Fruit fly (Drosophila melanogaster) whole organism, wandering third instar larva: ENCODE results near the gene CG43931.

Source experiments
- CG32264 ChIP-seq: fragments of 200-800 bp; sonication (Bioruptor generic); optimal IDR thresholded peaks from 2 replicates; lab custom pipeline; 2016; ENCODE audit warnings: missing biosample characterization, missing genetic modification characterization
- CG9705 ChIP-seq: fragments of 200-800 bp; sonication (Bioruptor generic); optimal IDR thresholded peaks from 2 replicates; lab custom pipeline; 2018; ENCODE audit warnings: missing biosample characterization, mild to moderate bottlenecking, missing genetic modification characterization
- CrebA ChIP-seq: fragments of 200-800 bp; sonication (Bioruptor generic); optimal IDR thresholded peaks from 2 replicates; lab custom pipeline; 2016; ENCODE audit warnings: missing biosample characterization, mild to moderate bottlenecking, missing genetic modification characterization, borderline replicate concordance
- Dif ChIP-seq: fragments of 200-275, 200-300 bp; sonication (Bioruptor generic); optimal IDR thresholded peaks from 2 replicates; lab custom pipeline; 2018; ENCODE audit warnings: missing biosample characterization, missing genetic modification characterization; ENCODE audit not compliant: partially characterized antibody
- GATAd ChIP-seq: sonication (Bioruptor generic); optimal IDR thresholded peaks from 2 replicates; lab custom pipeline; 2016; ENCODE audit warnings: missing biosample characterization, missing genetic modification characterization
- HLH106 ChIP-seq: fragments of 200-800 bp; optimal IDR thresholded peaks from 3 replicates; lab custom pipeline; 2019; ENCODE audit warnings: missing biosample characterization, mild to moderate bottlenecking, missing genetic modification characterization, moderate library complexity
- Hnf4 ChIP-seq: fragments of 200-800 bp; sonication (Bioruptor generic); optimal IDR thresholded peaks from 2 replicates; lab custom pipeline; 2016; ENCODE audit warnings: missing biosample characterization, mild to moderate bottlenecking, missing genetic modification characterization
- Hr78 ChIP-seq: fragments of >200 bp; optimal IDR thresholded peaks from 2 replicates; lab custom pipeline; 2017; ENCODE audit warnings: missing biosample characterization, missing genetic modification characterization
- Hr83 ChIP-seq: fragments of 200-300 bp; sonication (Bioruptor generic); optimal IDR thresholded peaks from 2 replicates; lab custom pipeline; 2016; ENCODE audit warnings: missing biosample characterization, mild to moderate bottlenecking, missing genetic modification characterization, moderate library complexity; ENCODE audit not compliant: poor library complexity, severe bottlenecking
- Jra ChIP-seq: sonication (Bioruptor generic); optimal IDR thresholded peaks from 2 replicates; lab custom pipeline; 2016; ENCODE audit warnings: missing biosample characterization, missing genetic modification characterization
- Mio ChIP-seq: sonication (Bioruptor generic); optimal IDR thresholded peaks from 2 replicates; lab custom pipeline; 2016; ENCODE audit warnings: missing biosample characterization, missing genetic modification characterization
- Myc ChIP-seq: fragments of >200 bp; optimal IDR thresholded peaks from 2 replicates; lab custom pipeline; 2017
- N ChIP-seq: fragments of >200 bp; optimal IDR thresholded peaks from 2 replicates; lab custom pipeline; 2018; ENCODE audit warnings: missing biosample characterization, missing external identifiers, missing genetic modification characterization
- OdsH ChIP-seq: fragments of 200-800 bp; sonication (Bioruptor generic); optimal IDR thresholded peaks from 2 replicates; lab custom pipeline; 2016; ENCODE audit warnings: missing biosample characterization, mild to moderate bottlenecking, missing genetic modification characterization
- Rel ChIP-seq, 2 experiments: fragments of 200-800 bp; sonication (Bioruptor generic) in 1 of 2; optimal IDR thresholded peaks; 2 replicates in 1 of 2; 3 replicates in 1 of 2; lab custom pipeline; 2016 to 2019; ENCODE audit warnings: mild to moderate bottlenecking in 2 of 2, missing biosample characterization in 2 of 2, missing genetic modification characterization in 2 of 2, moderate library complexity in 1 of 2
- Sp1 ChIP-seq: fragments of 200-800 bp; sonication (Bioruptor generic); optimal IDR thresholded peaks from 3 replicates; lab custom pipeline; 2019; ENCODE audit warnings: missing biosample characterization, mild to moderate bottlenecking, missing genetic modification characterization, moderate library complexity
- Vsx2 ChIP-seq: fragments of 200-300, 225-300 bp; sonication (Bioruptor generic); optimal IDR thresholded peaks from 2 replicates; lab custom pipeline; 2018; ENCODE audit warnings: missing biosample characterization, missing genetic modification characterization; ENCODE audit not compliant: partially characterized antibody
- br ChIP-seq: fragments of 200-800 bp; sonication (Bioruptor generic); optimal IDR thresholded peaks from 2 replicates; lab custom pipeline; 2016; ENCODE audit warnings: missing biosample characterization, missing genetic modification characterization
- dl ChIP-seq, 2 experiments: fragments of 175-275, 200-275 bp in 1 of 2; fragments of 200-275 bp in 1 of 2; sonication (Bioruptor generic); optimal IDR thresholded peaks; lab custom pipeline; 2018; ENCODE audit warnings: mild to moderate bottlenecking in 2 of 2, missing biosample characterization in 2 of 2, missing genetic modification characterization in 2 of 2, moderate library complexity in 2 of 2; ENCODE audit not compliant: partially characterized antibody in 2 of 2, insufficient read depth in 1 of 2
- dmrt93B ChIP-seq: fragments of 200-800 bp; sonication (Bioruptor generic); optimal IDR thresholded peaks from 2 replicates; lab custom pipeline; 2018; ENCODE audit warnings: missing biosample characterization, mild to moderate bottlenecking, missing genetic modification characterization
- ey ChIP-seq: fragments of 200-800 bp; sonication (Bioruptor generic); optimal IDR thresholded peaks from 2 replicates; lab custom pipeline; 2016; ENCODE audit warnings: missing biosample characterization, missing genetic modification characterization
- fru ChIP-seq: fragments of 200-800 bp; sonication (Bioruptor generic); optimal IDR thresholded peaks from 3 replicates; lab custom pipeline; 2016; ENCODE audit warnings: missing biosample characterization, mild to moderate bottlenecking, missing genetic modification characterization
- h ChIP-seq: fragments of 200-800 bp; sonication (Bioruptor generic); optimal IDR thresholded peaks from 3 replicates; lab custom pipeline; 2016; ENCODE audit warnings: missing biosample characterization, mild to moderate bottlenecking, missing genetic modification characterization
- jim ChIP-seq: fragments of 175-275, 200-325 bp; sonication (Bioruptor generic); optimal IDR thresholded peaks from 2 replicates; lab custom pipeline; 2016; ENCODE audit warnings: missing biosample characterization, mild to moderate bottlenecking, missing genetic modification characterization
- lola ChIP-seq: fragments of >200 bp; optimal IDR thresholded peaks from 2 replicates; lab custom pipeline; 2017; ENCODE audit warnings: missing biosample characterization, missing genetic modification characterization
- pan ChIP-seq: fragments of >200 bp; optimal IDR thresholded peaks from 2 replicates; lab custom pipeline; 2017
- rgr ChIP-seq: fragments of 200-800 bp; sonication (Bioruptor generic); optimal IDR thresholded peaks from 3 replicates; lab custom pipeline; 2016; ENCODE audit warnings: missing biosample characterization, mild to moderate bottlenecking, missing genetic modification characterization
- sv ChIP-seq: fragments of 200-800 bp; sonication (Bioruptor generic); optimal IDR thresholded peaks from 3 replicates; lab custom pipeline; 2016; ENCODE audit warnings: missing biosample characterization, missing genetic modification characterization
- tai ChIP-seq: sonication (Bioruptor generic); optimal IDR thresholded peaks from 2 replicates; lab custom pipeline; 2016; ENCODE audit warnings: missing biosample characterization, missing genetic modification characterization
- usp ChIP-seq: fragments of >200 bp; optimal IDR thresholded peaks from 2 replicates; lab custom pipeline; 2017; ENCODE audit warnings: missing biosample characterization, missing genetic modification characterization
- woc ChIP-seq: sonication (Bioruptor generic); optimal IDR thresholded peaks from 2 replicates; lab custom pipeline; 2016; ENCODE audit warnings: missing biosample characterization, mild to moderate bottlenecking, missing genetic modification characterization

CG43931 gene

dm6 chr3L:20900996-20901395 is 3.6 kb downstream of the CG43931 start:
- TF ChIP-seq Hr83 (GFP tag; lab: Kevin White, UChicago) (peak; percentile 38), OdsH (GFP tag; lab: Kevin White, UChicago) (no peak)

dm6 chr3L:20905495-20905894 is 8.1 kb downstream of the CG43931 start, which contains the start of gene CG11458:
CG11458 (plus strand) TSS chr3L:20905795.
- no peak for TF ChIP-seq CG9705 (GFP tag; lab: Kevin White, UChicago)
- TF ChIP-seq woc (GFP tag; lab: Kevin White, UChicago): no peak
- TF ChIP-seq CrebA (GFP tag; lab: Kevin White, UChicago): no peak
- TF ChIP-seq h (GFP tag; lab: Kevin White, UChicago): no peak
- no peak for TF ChIP-seq dmrt93B (GFP tag; lab: Kevin White, UChicago)
- no peak for TF ChIP-seq sv
- no peak for TF ChIP-seq jim
- TF ChIP-seq Hnf4 (GFP tag; lab: Kevin White, UChicago): no peak
- TF ChIP-seq lola (GFP tag; lab: Kevin White, UChicago): no peak
- TF ChIP-seq Myc (lab: Kevin White, UChicago): no peak
- no peak for TF ChIP-seq ey (GFP tag; lab: Kevin White, UChicago)
- no peak for TF ChIP-seq Hr78

dm6 chr3L:20906959-20907358 is 9.6 kb downstream of the CG43931 start:
- TF ChIP-seq Jra (no peak), usp (no peak), Hr78 (no peak), Rel (GFP tag; optimal IDR thresholded peaks at IDR 0.05; lab: Kevin White, UChicago) (no peak), Rel (tag; optimal IDR thresholded peaks at IDR 0.05; lab: Kevin White, UChicago) (no peak), Vsx2 (no peak), rgr (GFP tag; lab: Kevin White, UChicago) (no peak), Mio (no peak), CG9705 (GFP tag; lab: Kevin White, UChicago) (no peak), fru (no peak), dl (GFP tag; optimal IDR thresholded peaks at IDR 0.05; lab: Kevin White, UChicago; ENCODE audit: insufficient read depth in 1 of 2, partially characterized antibody in 2 of 2) (no peak), CrebA (GFP tag; lab: Kevin White, UChicago) (no peak), tai (GFP tag; lab: Kevin White, UChicago) (no peak), Hr83 (GFP tag; lab: Kevin White, UChicago) (no peak), Sp1 (no peak), CG32264 (GFP tag; lab: Kevin White, UChicago) (no peak), N (no peak), sv (no peak), woc (GFP tag; lab: Kevin White, UChicago) (no peak), HLH106 (no peak), GATAd (GFP tag; lab: Kevin White, UChicago) (no peak)
- TF ChIP-seq, all 38 proteins: peak for 0

dm6 chr3L:20914375-20914774 is 17.0 kb downstream of the CG43931 start:
- TF ChIP-seq Dif (GFP tag; lab: Kevin White, UChicago): no peak
- no peak for TF ChIP-seq HLH106
- TF ChIP-seq rgr (GFP tag; lab: Kevin White, UChicago): no peak
- no peak for TF ChIP-seq jim
- TF ChIP-seq Rel (GFP tag; optimal IDR thresholded peaks at IDR 0.05; lab: Kevin White, UChicago): no peak
- no peak for TF ChIP-seq Rel (tag; optimal IDR thresholded peaks at IDR 0.05; lab: Kevin White, UChicago)
- no peak for TF ChIP-seq usp

dm6 chr3L:20915111-20915510 is 17.8 kb downstream of the CG43931 start:
- no peak for TF ChIP-seq lola (GFP tag; lab: Kevin White, UChicago)
- no peak for TF ChIP-seq fru
- TF ChIP-seq usp: no peak
- TF ChIP-seq rgr (GFP tag; lab: Kevin White, UChicago): no peak
- no peak for TF ChIP-seq pan
- TF ChIP-seq sv: no peak
- TF ChIP-seq Hr83 (GFP tag; lab: Kevin White, UChicago): no peak
- TF ChIP-seq Hr78: no peak
- TF ChIP-seq br (GFP tag; lab: Kevin White, UChicago): no peak
- TF ChIP-seq Sp1: no peak
- TF ChIP-seq woc (GFP tag; lab: Kevin White, UChicago): no peak
- TF ChIP-seq ey (GFP tag; lab: Kevin White, UChicago): no peak
- no peak for TF ChIP-seq Dif (GFP tag; lab: Kevin White, UChicago)
- no peak for TF ChIP-seq h (GFP tag; lab: Kevin White, UChicago)
- TF ChIP-seq HLH106: no peak
- no peak for TF ChIP-seq Vsx2
- TF ChIP-seq CG32264 (GFP tag; lab: Kevin White, UChicago): no peak
